Worm (Caenorhabditis elegans) whole organism, L3 larva: ENCODE measurements around the gene nspg-12.

ENCODE experiments used
- elt-1 ChIP-seq: fragments of 150-350 bp; optimal IDR thresholded peaks from 2 replicates; lab custom pipeline; 2014; ENCODE audit warnings: missing biosample characterization, missing genetic modification characterization
- lin-15B ChIP-seq: fragments of 150-350 bp; optimal IDR thresholded peaks from 2 replicates; lab custom pipeline; 2014; ENCODE audit warnings: missing biosample characterization, missing genetic modification characterization
- lin-39 ChIP-seq: fragments of 150-350 bp; optimal IDR thresholded peaks from 2 replicates; lab custom pipeline; 2018; ENCODE audit warnings: missing biosample characterization, missing genetic modification reagents, missing genetic modification characterization
- nhr-11 ChIP-seq: fragments of 150-350 bp; optimal IDR thresholded peaks from 2 replicates; lab custom pipeline; 2014; ENCODE audit warnings: missing biosample characterization, missing genetic modification characterization
- nhr-12 ChIP-seq: fragments of 150-350 bp; optimal IDR thresholded peaks from 2 replicates; lab custom pipeline; 2014; ENCODE audit warnings: missing biosample characterization, missing genetic modification characterization
- nhr-23 ChIP-seq: fragments of 150-350 bp; optimal IDR thresholded peaks from 2 replicates; lab custom pipeline; 2014; ENCODE audit warnings: missing biosample characterization, missing genetic modification reagents, missing genetic modification characterization
- nhr-76 ChIP-seq: fragments of 150-350 bp; sonication (generic microtip); optimal IDR thresholded peaks from 5 replicates; lab custom pipeline; 2014; ENCODE audit warnings: missing biosample characterization, missing genetic modification characterization
- snpc-4 ChIP-seq: fragments of 150-350 bp; optimal IDR thresholded peaks from 2 replicates; lab custom pipeline; 2014; ENCODE audit warnings: missing biosample characterization, missing genetic modification characterization
- unc-62 ChIP-seq: fragments of 150-350 bp; sonication (generic microtip); optimal IDR thresholded peaks from 4 replicates; lab custom pipeline; 2014; ENCODE audit warnings: missing biosample characterization, missing genetic modification reagents, missing genetic modification characterization

- no peak for TF ChIP-seq nhr-12 (tag; lab: Kevin White, UChicago)
- no peak for TF ChIP-seq unc-62 (GFP tag; lab: Kevin White, UChicago)
- no peak for TF ChIP-seq nhr-76
- TF ChIP-seq snpc-4 = no peak
- no peak for TF ChIP-seq elt-1 (tag; lab: Kevin White, UChicago)
- no peak for TF ChIP-seq nhr-23
- no peak for TF ChIP-seq nhr-11 (tag; lab: Kevin White, UChicago)
- no peak for TF ChIP-seq lin-15B (tag; lab: Kevin White, UChicago)
- TF ChIP-seq lin-39 (tag; lab: Kevin White, UChicago) = no peak
These were observed 18.9 kb upstream of the nspg-12 start for ce11 chrX:5238246-5238645.
